Fruit fly (Drosophila melanogaster) whole organism, wandering third instar larva: Measurements from ENCODE around the gene Rpp14a.

Source experiments
- Abd-B ChIP-seq: fragments of >200 bp; optimal IDR thresholded peaks from 2 replicates; lab custom pipeline; 2017; ENCODE audit warnings: missing biosample characterization, missing genetic modification characterization
- CG32264 ChIP-seq: fragments of 200-800 bp; sonication (Bioruptor generic); optimal IDR thresholded peaks from 2 replicates; lab custom pipeline; 2016; ENCODE audit warnings: missing biosample characterization, missing genetic modification characterization
- CG9705 ChIP-seq: fragments of 200-800 bp; sonication (Bioruptor generic); optimal IDR thresholded peaks from 2 replicates; lab custom pipeline; 2018; ENCODE audit warnings: missing biosample characterization, mild to moderate bottlenecking, missing genetic modification characterization
- CrebA ChIP-seq: fragments of 200-800 bp; sonication (Bioruptor generic); optimal IDR thresholded peaks from 2 replicates; lab custom pipeline; 2016; ENCODE audit warnings: missing biosample characterization, mild to moderate bottlenecking, missing genetic modification characterization, borderline replicate concordance
- Dfd ChIP-seq: fragments of >200 bp; optimal IDR thresholded peaks from 2 replicates; lab custom pipeline; 2017; ENCODE audit warnings: missing biosample characterization, missing genetic modification characterization
- Dif ChIP-seq: fragments of 200-275, 200-300 bp; sonication (Bioruptor generic); optimal IDR thresholded peaks from 2 replicates; lab custom pipeline; 2018; ENCODE audit warnings: missing biosample characterization, missing genetic modification characterization; ENCODE audit not compliant: partially characterized antibody
- GATAd ChIP-seq: sonication (Bioruptor generic); optimal IDR thresholded peaks from 2 replicates; lab custom pipeline; 2016; ENCODE audit warnings: missing biosample characterization, missing genetic modification characterization
- HLH106 ChIP-seq: fragments of 200-800 bp; optimal IDR thresholded peaks from 3 replicates; lab custom pipeline; 2019; ENCODE audit warnings: missing biosample characterization, mild to moderate bottlenecking, missing genetic modification characterization, moderate library complexity
- Hnf4 ChIP-seq: fragments of 200-800 bp; sonication (Bioruptor generic); optimal IDR thresholded peaks from 2 replicates; lab custom pipeline; 2016; ENCODE audit warnings: missing biosample characterization, mild to moderate bottlenecking, missing genetic modification characterization
- Hr78 ChIP-seq: fragments of >200 bp; optimal IDR thresholded peaks from 2 replicates; lab custom pipeline; 2017; ENCODE audit warnings: missing biosample characterization, missing genetic modification characterization
- Hr83 ChIP-seq: fragments of 200-300 bp; sonication (Bioruptor generic); optimal IDR thresholded peaks from 2 replicates; lab custom pipeline; 2016; ENCODE audit warnings: missing biosample characterization, mild to moderate bottlenecking, missing genetic modification characterization, moderate library complexity; ENCODE audit not compliant: poor library complexity, severe bottlenecking
- Jra ChIP-seq: sonication (Bioruptor generic); optimal IDR thresholded peaks from 2 replicates; lab custom pipeline; 2016; ENCODE audit warnings: missing biosample characterization, missing genetic modification characterization
- Mio ChIP-seq: sonication (Bioruptor generic); optimal IDR thresholded peaks from 2 replicates; lab custom pipeline; 2016; ENCODE audit warnings: missing biosample characterization, missing genetic modification characterization
- Myc ChIP-seq: fragments of >200 bp; optimal IDR thresholded peaks from 2 replicates; lab custom pipeline; 2017
- N ChIP-seq: fragments of >200 bp; optimal IDR thresholded peaks from 2 replicates; lab custom pipeline; 2018; ENCODE audit warnings: missing biosample characterization, missing external identifiers, missing genetic modification characterization
- OdsH ChIP-seq: fragments of 200-800 bp; sonication (Bioruptor generic); optimal IDR thresholded peaks from 2 replicates; lab custom pipeline; 2016; ENCODE audit warnings: missing biosample characterization, mild to moderate bottlenecking, missing genetic modification characterization
- Rel ChIP-seq, 2 experiments: fragments of 200-800 bp; sonication (Bioruptor generic) in 1 of 2; optimal IDR thresholded peaks; 2 replicates in 1 of 2; 3 replicates in 1 of 2; lab custom pipeline; 2016 to 2019; ENCODE audit warnings: mild to moderate bottlenecking in 2 of 2, missing biosample characterization in 2 of 2, missing genetic modification characterization in 2 of 2, moderate library complexity in 1 of 2
- Sp1 ChIP-seq: fragments of 200-800 bp; sonication (Bioruptor generic); optimal IDR thresholded peaks from 3 replicates; lab custom pipeline; 2019; ENCODE audit warnings: missing biosample characterization, mild to moderate bottlenecking, missing genetic modification characterization, moderate library complexity
- Vsx2 ChIP-seq: fragments of 200-300, 225-300 bp; sonication (Bioruptor generic); optimal IDR thresholded peaks from 2 replicates; lab custom pipeline; 2018; ENCODE audit warnings: missing biosample characterization, missing genetic modification characterization; ENCODE audit not compliant: partially characterized antibody
- br ChIP-seq: fragments of 200-800 bp; sonication (Bioruptor generic); optimal IDR thresholded peaks from 2 replicates; lab custom pipeline; 2016; ENCODE audit warnings: missing biosample characterization, missing genetic modification characterization
- brk ChIP-seq: fragments of 200-800 bp; sonication (Bioruptor generic); optimal IDR thresholded peaks from 2 replicates; lab custom pipeline; 2016; ENCODE audit warnings: missing biosample characterization, mild to moderate bottlenecking, missing genetic modification characterization
- dl ChIP-seq, 2 experiments: fragments of 175-275, 200-275 bp in 1 of 2; fragments of 200-275 bp in 1 of 2; sonication (Bioruptor generic); optimal IDR thresholded peaks; lab custom pipeline; 2018; ENCODE audit warnings: mild to moderate bottlenecking in 2 of 2, missing biosample characterization in 2 of 2, missing genetic modification characterization in 2 of 2, moderate library complexity in 2 of 2; ENCODE audit not compliant: partially characterized antibody in 2 of 2, insufficient read depth in 1 of 2
- dmrt93B ChIP-seq: fragments of 200-800 bp; sonication (Bioruptor generic); optimal IDR thresholded peaks from 2 replicates; lab custom pipeline; 2018; ENCODE audit warnings: missing biosample characterization, mild to moderate bottlenecking, missing genetic modification characterization
- dsf ChIP-seq: sonication (Bioruptor generic); optimal IDR thresholded peaks from 2 replicates; lab custom pipeline; 2016; ENCODE audit warnings: missing biosample characterization, missing genetic modification characterization, borderline replicate concordance
- ey ChIP-seq: fragments of 200-800 bp; sonication (Bioruptor generic); optimal IDR thresholded peaks from 2 replicates; lab custom pipeline; 2016; ENCODE audit warnings: missing biosample characterization, missing genetic modification characterization
- foxo ChIP-seq, 2 experiments: fragments of 200-800 bp; sonication (Bioruptor generic); optimal IDR thresholded peaks; 2 replicates in 1 of 2; 3 replicates in 1 of 2; lab custom pipeline; 2016 to 2017; ENCODE audit warnings: missing biosample characterization in 2 of 2, missing genetic modification characterization in 2 of 2
- fru ChIP-seq: fragments of 200-800 bp; sonication (Bioruptor generic); optimal IDR thresholded peaks from 3 replicates; lab custom pipeline; 2016; ENCODE audit warnings: missing biosample characterization, mild to moderate bottlenecking, missing genetic modification characterization
- h ChIP-seq: fragments of 200-800 bp; sonication (Bioruptor generic); optimal IDR thresholded peaks from 3 replicates; lab custom pipeline; 2016; ENCODE audit warnings: missing biosample characterization, mild to moderate bottlenecking, missing genetic modification characterization
- jim ChIP-seq: fragments of 175-275, 200-325 bp; sonication (Bioruptor generic); optimal IDR thresholded peaks from 2 replicates; lab custom pipeline; 2016; ENCODE audit warnings: missing biosample characterization, mild to moderate bottlenecking, missing genetic modification characterization
- lola ChIP-seq: fragments of >200 bp; optimal IDR thresholded peaks from 2 replicates; lab custom pipeline; 2017; ENCODE audit warnings: missing biosample characterization, missing genetic modification characterization
- pan ChIP-seq: fragments of >200 bp; optimal IDR thresholded peaks from 2 replicates; lab custom pipeline; 2017
- psq ChIP-seq: fragments of 200-800 bp; sonication (Bioruptor generic); optimal IDR thresholded peaks from 3 replicates; lab custom pipeline; 2017; ENCODE audit warnings: missing biosample characterization, mild to moderate bottlenecking, missing genetic modification characterization, moderate library complexity
- rgr ChIP-seq: fragments of 200-800 bp; sonication (Bioruptor generic); optimal IDR thresholded peaks from 3 replicates; lab custom pipeline; 2016; ENCODE audit warnings: missing biosample characterization, mild to moderate bottlenecking, missing genetic modification characterization
- sage ChIP-seq: fragments of 200-800 bp; sonication (Bioruptor generic); optimal IDR thresholded peaks from 2 replicates; lab custom pipeline; 2016; ENCODE audit warnings: missing biosample characterization, mild to moderate bottlenecking, missing genetic modification characterization
- sv ChIP-seq: fragments of 200-800 bp; sonication (Bioruptor generic); optimal IDR thresholded peaks from 3 replicates; lab custom pipeline; 2016; ENCODE audit warnings: missing biosample characterization, missing genetic modification characterization
- tai ChIP-seq: sonication (Bioruptor generic); optimal IDR thresholded peaks from 2 replicates; lab custom pipeline; 2016; ENCODE audit warnings: missing biosample characterization, missing genetic modification characterization
- usp ChIP-seq: fragments of >200 bp; optimal IDR thresholded peaks from 2 replicates; lab custom pipeline; 2017; ENCODE audit warnings: missing biosample characterization, missing genetic modification characterization
- woc ChIP-seq: sonication (Bioruptor generic); optimal IDR thresholded peaks from 2 replicates; lab custom pipeline; 2016; ENCODE audit warnings: missing biosample characterization, mild to moderate bottlenecking, missing genetic modification characterization

Gene Rpp14a

DNA sequence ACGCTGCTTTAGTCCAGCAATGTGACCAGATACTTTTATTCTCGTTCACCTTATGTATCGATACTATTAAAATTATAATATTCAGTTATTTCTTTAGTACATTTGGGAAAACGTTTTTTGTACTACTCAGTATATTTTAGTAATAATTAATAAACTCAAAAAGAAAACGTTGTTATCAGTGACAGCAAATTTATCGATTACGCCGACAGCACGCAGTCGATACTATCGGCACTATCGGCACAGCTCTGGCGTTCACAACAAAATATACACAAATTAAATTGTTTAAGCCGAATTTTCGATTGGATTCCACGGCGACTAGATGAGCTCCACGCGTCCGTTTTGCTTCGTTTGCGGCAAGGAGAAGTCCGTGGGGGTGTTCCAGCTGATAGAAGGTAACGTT is 17.2 kb upstream of the Rpp14a start, which contains the start of the genes janA, Sry-alpha and Sry-beta:
Gene janA (minus strand): TSS at position 40 of the 400 bp plus-strand sequence.
Gene Sry-alpha (plus strand): TSS at position 226 of the 400 bp plus-strand sequence.
Gene Sry-beta (plus strand): TSS at position 226 of the 400 bp plus-strand sequence.
- TF ChIP-seq Rel (GFP tag; optimal IDR thresholded peaks at IDR 0.05; lab: Kevin White, UChicago) (no peak), Rel (tag; optimal IDR thresholded peaks at IDR 0.05; lab: Kevin White, UChicago) (no peak), sv (GFP tag; lab: Kevin White, UChicago) (peak; percentile 5), Hr83 (GFP tag; lab: Kevin White, UChicago) (peak; percentile 67)

DNA sequence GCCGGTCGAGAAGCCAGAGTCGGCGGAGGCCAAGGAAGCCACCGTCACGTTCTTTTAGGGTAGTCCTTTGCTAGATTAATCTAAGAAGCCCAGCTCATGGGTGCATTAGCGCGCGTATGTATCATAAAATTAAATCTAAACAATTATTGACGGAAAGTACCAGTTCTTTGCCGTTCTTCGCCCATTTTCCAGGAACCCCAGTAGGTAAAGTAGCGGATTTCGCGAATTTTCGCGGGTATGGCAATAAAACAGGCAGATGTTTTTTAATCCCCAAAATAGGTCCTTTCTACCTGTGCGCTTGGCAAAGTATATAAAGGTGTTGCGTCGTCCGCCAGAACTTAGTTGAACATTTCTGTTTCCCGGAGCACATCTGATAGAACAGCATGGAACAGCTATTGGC is 15.8 kb upstream of the Rpp14a start:
- TF ChIP-seq dl (GFP tag; optimal IDR thresholded peaks at IDR 0.05; lab: Kevin White, UChicago; ENCODE audit: insufficient read depth in 1 of 2, partially characterized antibody in 2 of 2) (no peak), lola (GFP tag; lab: Kevin White, UChicago) (no peak), sv (GFP tag; lab: Kevin White, UChicago) (no peak), jim (GFP tag; lab: Kevin White, UChicago) (no peak), usp (GFP tag; lab: Kevin White, UChicago) (no peak), Vsx2 (GFP tag; lab: Kevin White, UChicago) (no peak), CG9705 (GFP tag; lab: Kevin White, UChicago) (no peak), fru (GFP tag; lab: Kevin White, UChicago) (no peak), ey (GFP tag; lab: Kevin White, UChicago) (no peak), Hr83 (GFP tag; lab: Kevin White, UChicago) (no peak), sage (GFP tag; lab: Kevin White, UChicago) (no peak), h (GFP tag; lab: Kevin White, UChicago) (no peak), CrebA (GFP tag; lab: Kevin White, UChicago) (no peak), Dif (no peak), foxo (GFP tag; optimal IDR thresholded peaks at IDR 0.05; lab: Kevin White, UChicago) (no peak), CG32264 (no peak), Dfd (GFP tag; lab: Kevin White, UChicago) (no peak), psq (GFP tag; lab: Kevin White, UChicago) (no peak), Abd-B (GFP tag; lab: Kevin White, UChicago) (no peak), dmrt93B (no peak)

DNA sequence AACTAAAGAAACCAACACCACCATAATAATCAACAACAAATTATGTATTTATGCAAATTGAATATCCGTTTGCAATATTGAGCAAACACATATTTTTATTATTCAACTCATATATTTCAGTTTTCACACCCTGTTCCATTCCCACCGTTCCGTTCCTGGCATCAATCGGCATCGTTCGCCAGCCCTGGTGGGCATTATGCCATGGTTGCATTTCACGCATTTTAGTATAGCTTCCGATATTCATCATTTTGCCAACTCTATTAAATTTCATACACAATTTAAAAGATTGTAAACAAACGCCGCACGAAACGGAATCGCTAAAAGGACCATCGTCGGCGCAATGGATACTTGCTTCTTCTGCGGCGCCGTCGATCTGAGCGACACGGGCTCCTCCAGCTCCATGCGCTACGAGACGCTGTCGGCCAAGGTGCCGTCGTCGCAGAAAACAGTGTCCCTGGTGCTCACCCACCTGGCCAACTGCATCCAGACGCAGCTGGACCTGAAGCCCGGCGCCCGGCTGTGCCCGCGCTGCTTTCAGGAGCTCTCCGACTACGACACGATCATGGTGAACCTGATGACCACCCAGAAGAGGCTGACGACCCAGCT is 13.4 kb upstream of the Rpp14a start, which contains the start of gene Sry-delta:
Gene Sry-delta (plus strand): TSS at position 203 of the 606 bp plus-strand sequence.
- TF ChIP-seq usp (GFP tag; lab: Kevin White, UChicago) (no peak), Vsx2 (GFP tag; lab: Kevin White, UChicago) (no peak), Abd-B (GFP tag; lab: Kevin White, UChicago) (no peak), h (GFP tag; lab: Kevin White, UChicago) (no peak), tai (GFP tag; lab: Kevin White, UChicago) (no peak), pan (no peak), foxo (GFP tag; optimal IDR thresholded peaks at IDR 0.05; lab: Kevin White, UChicago) (peak in 1 of 2 experiments; percentile 87), N (no peak), lola (GFP tag; lab: Kevin White, UChicago) (no peak), sv (GFP tag; lab: Kevin White, UChicago) (peak; percentile 81), fru (GFP tag; lab: Kevin White, UChicago) (no peak), woc (GFP tag; lab: Kevin White, UChicago) (no peak), Hnf4 (no peak), Jra (no peak), Rel (GFP tag; optimal IDR thresholded peaks at IDR 0.05; lab: Kevin White, UChicago) (no peak), Rel (tag; optimal IDR thresholded peaks at IDR 0.05; lab: Kevin White, UChicago) (no peak), ey (GFP tag; lab: Kevin White, UChicago) (peak; percentile 73), jim (GFP tag; lab: Kevin White, UChicago) (no peak), br (no peak), dl (GFP tag; optimal IDR thresholded peaks at IDR 0.05; lab: Kevin White, UChicago; ENCODE audit: insufficient read depth in 1 of 2, partially characterized antibody in 2 of 2) (no peak), Dfd (GFP tag; lab: Kevin White, UChicago) (no peak), CG9705 (GFP tag; lab: Kevin White, UChicago) (peak; percentile 70), dsf (GFP tag; lab: Kevin White, UChicago) (peak; percentile 43), CG32264 (peak; percentile 5), OdsH (peak; percentile 61), Myc (lab: Kevin White, UChicago) (no peak), rgr (GFP tag; lab: Kevin White, UChicago) (peak; percentile 80), dmrt93B (no peak), Hr83 (GFP tag; lab: Kevin White, UChicago) (peak; percentile 97), Dif (peak; percentile 18), Mio (GFP tag; lab: Kevin White, UChicago) (no peak), psq (GFP tag; lab: Kevin White, UChicago) (peak; percentile 35), sage (GFP tag; lab: Kevin White, UChicago) (no peak), GATAd (GFP tag; lab: Kevin White, UChicago) (no peak), Sp1 (GFP tag; lab: Kevin White, UChicago) (peak; percentile 71), brk (GFP tag; lab: Kevin White, UChicago) (no peak), Hr78 (GFP tag; lab: Kevin White, UChicago) (no peak), CrebA (GFP tag; lab: Kevin White, UChicago) (no peak), HLH106 (tag; lab: Kevin White, UChicago) (peak; percentile 75)
